Worm (Caenorhabditis elegans): Measurements from ENCODE around the gene clec-232.
"Not testable (repeated sequence)": the region's sequence is repeated elsewhere in the genome, so short reads cannot be mapped to it uniquely, and the experiment has no call there.

clec-232 gene

DNA sequence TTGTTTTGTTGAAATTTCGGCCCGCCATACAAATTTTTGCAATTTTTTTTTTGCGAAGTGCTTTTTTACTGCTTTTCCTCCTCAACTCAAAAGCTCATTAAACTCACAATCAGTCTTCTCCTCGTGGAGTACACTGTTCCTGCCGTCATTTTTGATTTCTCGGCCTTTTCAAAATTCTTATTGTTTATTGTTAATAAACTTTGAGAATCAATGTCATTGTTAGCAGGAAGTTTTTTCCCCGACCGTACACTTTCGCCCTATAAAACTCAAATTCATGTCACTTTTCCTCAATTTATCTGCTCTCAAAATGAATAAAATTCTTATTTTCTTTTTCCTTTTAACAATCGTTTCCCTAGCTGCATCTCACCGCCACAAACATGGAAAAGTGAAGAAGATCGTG, at the start of gene clec-232:
Gene clec-232 (plus strand): TSS at position 301 of the 400 bp plus-strand sequence.
- TF ChIP-seq ahr-1 (tag; optimal IDR thresholded peaks at IDR 0.05) = no peak

DNA sequence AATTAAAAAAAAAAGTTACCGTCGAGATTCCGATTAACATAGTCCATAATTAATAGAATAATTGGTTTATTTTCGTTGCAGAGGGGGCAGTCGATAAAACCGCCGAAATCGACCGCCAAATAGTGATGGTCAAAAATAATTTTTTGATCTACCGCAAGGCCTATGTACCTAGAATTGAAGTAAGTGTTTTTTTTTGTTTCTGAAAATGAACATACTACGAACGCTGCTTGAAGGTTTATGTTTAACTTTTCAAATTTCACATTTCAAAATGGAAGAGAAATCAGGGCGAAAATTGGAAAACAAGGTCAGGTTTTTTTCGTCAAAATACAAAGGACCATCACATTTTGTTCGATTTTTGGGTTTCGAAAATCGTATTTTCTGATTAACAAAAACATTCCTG, 47.6 kb upstream of the clec-232 start, which contains the start of gene pzf-1:
Gene pzf-1 (minus strand): TSS at position 101 of the 400 bp plus-strand sequence.
- TF ChIP-seq unc-86 (tag; optimal IDR thresholded peaks at IDR 0.05) = no peak
- no peak for TF ChIP-seq hlh-13 (GFP tag; optimal IDR thresholded peaks at IDR 0.05)
- no peak for TF ChIP-seq pag-3 (tag; optimal IDR thresholded peaks at IDR 0.05; ENCODE audit: borderline replicate concordance)
- no peak for TF ChIP-seq ceh-30 (tag; optimal IDR thresholded peaks at IDR 0.05)
- TF ChIP-seq hlh-30 (tag; optimal IDR thresholded peaks at IDR 0.05; ENCODE audit: insufficient read depth) = no peak
- TF ChIP-seq ceh-45 (GFP tag; IDR thresholded peaks at IDR 0.05) = no peak
- no peak for TF ChIP-seq pax-1 (tag; optimal IDR thresholded peaks at IDR 0.05)
- TF ChIP-seq nhr-11 (tag; optimal IDR thresholded peaks at IDR 0.05) = no peak
- TF ChIP-seq ceh-9 (tag; optimal IDR thresholded peaks at IDR 0.05) = no peak

DNA sequence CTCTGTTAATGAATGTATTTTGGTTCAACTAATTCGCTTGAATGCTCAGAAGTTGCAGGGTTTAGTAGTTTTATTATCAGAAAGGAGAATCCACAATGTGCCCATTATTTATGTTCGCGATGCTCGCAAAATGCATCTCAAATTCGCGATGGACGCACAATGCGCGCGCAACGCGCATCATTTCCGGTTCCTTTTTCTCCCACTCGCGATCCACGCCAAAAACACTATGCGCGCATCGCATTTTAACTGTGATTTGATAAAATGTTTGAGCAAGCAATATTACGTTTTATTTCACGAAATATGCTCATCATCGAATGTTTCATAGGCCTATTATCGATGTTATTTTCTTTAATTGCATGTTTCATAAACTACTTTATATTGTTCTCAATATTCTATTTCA, 46.1 kb upstream of the clec-232 start, which contains the start of gene srbc-77:
Gene srbc-77 (plus strand): TSS at position 301 of the 400 bp plus-strand sequence.
- TF ChIP-seq sox-2 (GFP tag; IDR thresholded peaks at IDR 0.05); pha-2 (tag; optimal IDR thresholded peaks at IDR 0.05); C38D4.7 (GFP tag; optimal IDR thresholded peaks at IDR 0.05): not testable (repeated sequence)

DNA sequence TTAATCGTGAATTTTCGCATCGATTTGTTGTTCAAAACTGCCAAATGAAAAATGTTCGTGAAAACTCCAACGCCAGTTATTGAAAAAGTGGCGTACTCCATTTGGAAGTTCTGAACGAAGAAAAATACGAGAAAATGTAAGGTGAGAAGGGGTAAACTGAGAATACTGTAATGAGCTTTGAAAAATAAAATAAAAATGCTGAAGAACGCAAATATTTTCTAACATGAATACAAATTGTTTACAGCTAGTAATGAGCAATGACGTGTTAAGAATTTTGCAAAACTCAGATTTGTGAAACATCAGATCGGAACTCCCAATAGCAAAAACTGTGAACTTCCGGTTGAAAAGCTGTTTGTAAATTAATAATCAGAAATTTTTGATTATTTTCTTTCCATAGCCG, 43.6 kb upstream of the clec-232 start, which contains the start of gene srw-26:
Gene srw-26 (minus strand): TSS at position 101 of the 400 bp plus-strand sequence.
- no peak for TF ChIP-seq lin-11 (tag; optimal IDR thresholded peaks at IDR 0.05)
- no peak for TF ChIP-seq ahr-1 (tag; optimal IDR thresholded peaks at IDR 0.05)
- no peak for TF ChIP-seq ceh-9 (tag; optimal IDR thresholded peaks at IDR 0.05)

DNA sequence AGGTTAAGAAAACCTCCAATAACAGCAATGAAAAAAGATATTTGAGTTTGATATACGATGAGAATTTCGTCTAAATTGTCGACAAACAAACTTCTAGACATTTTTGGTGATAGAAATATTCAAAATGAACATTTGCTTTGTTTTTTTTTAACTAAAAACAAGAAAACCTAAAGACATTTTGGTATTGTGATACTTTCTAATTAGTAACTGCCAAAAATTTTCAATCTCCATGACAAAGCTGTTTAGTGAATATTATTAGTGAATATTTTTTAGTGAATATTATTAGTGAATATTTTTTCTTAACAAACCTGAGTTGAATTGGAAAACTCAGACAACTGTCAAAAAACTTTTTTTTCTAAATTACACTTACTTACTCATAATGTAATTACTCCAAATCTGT, 35.7 kb upstream of the clec-232 start, which contains the start of gene srw-55:
Gene srw-55 (minus strand): TSS at position 101 of the 400 bp plus-strand sequence.
- no peak for TF ChIP-seq pax-1 (tag; optimal IDR thresholded peaks at IDR 0.05)

DNA sequence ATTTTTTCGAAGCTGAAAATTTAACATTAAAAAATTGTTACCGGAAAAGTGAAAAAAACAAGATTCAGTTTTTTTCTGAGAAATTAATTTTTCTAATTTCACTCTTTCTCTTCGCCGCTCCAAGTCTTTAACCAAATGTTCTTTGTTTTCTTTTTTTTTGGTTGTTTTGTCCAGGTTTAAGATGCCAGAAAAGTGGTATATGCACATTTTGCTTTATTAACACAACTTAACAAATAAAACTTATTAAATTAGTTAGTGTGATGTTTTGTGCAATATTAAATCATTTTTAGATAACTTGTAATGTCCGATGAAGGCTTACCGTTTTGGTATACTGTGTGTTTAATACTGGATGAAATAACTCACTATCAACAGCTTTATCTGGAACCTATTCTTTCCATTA, 32.8 kb upstream of the clec-232 start, which contains the start of gene srw-53:
Gene srw-53 (plus strand): TSS at position 301 of the 400 bp plus-strand sequence.
- no peak for TF ChIP-seq ttx-3 (tag; optimal IDR thresholded peaks at IDR 0.05)
- TF ChIP-seq K02D7.2 (tag; optimal IDR thresholded peaks at IDR 0.05) = no peak
- no peak for TF ChIP-seq unc-3 (GFP tag; conservative IDR thresholded peaks at IDR 0.05)
- TF ChIP-seq unc-3 (tag; optimal IDR thresholded peaks at IDR 0.05) = no peak
- TF ChIP-seq K09A11.1 (tag; optimal IDR thresholded peaks at IDR 0.05; ENCODE audit: insufficient read depth) = no peak

DNA sequence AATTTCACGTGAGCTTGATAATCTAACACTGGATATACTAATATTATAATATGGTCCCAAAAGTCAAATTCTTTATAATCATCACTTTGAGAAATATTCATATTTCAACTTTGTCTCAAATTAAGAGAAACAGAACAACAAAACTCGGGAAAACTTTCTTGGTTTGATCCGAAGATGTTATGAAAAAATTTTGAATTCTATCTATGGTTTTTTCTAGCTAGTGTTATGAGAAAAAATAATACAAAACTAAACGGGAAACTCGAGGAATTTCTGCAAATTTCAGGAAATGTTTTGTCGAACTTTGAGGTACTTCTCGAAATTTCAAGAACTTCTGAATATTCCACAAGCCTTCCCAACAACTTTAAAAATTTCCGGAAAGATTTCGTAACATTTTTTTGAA, 25.0 kb upstream of the clec-232 start, which contains the start of gene srw-59:
Gene srw-59 (minus strand): TSS at position 101 of the 400 bp plus-strand sequence.
- TF ChIP-seq hlh-15 (tag; optimal IDR thresholded peaks at IDR 0.05) (no peak), ama-1 (optimal IDR thresholded peaks at IDR 0.05) (no peak), hlh-8 (tag; optimal IDR thresholded peaks at IDR 0.05) (no peak), ceh-6 (GFP tag; optimal IDR thresholded peaks at IDR 0.05) (no peak), hlh-30 (tag; optimal IDR thresholded peaks at IDR 0.05; ENCODE audit: insufficient read depth) (no peak), ceh-48 (tag; optimal IDR thresholded peaks at IDR 0.05) (no peak), Y22D7AL.16 (tag; optimal IDR thresholded peaks at IDR 0.05) (no peak), ceh-9 (tag; optimal IDR thresholded peaks at IDR 0.05) (no peak), fkh-6 (tag; optimal IDR thresholded peaks at IDR 0.05) (no peak), ceh-22 (tag; optimal IDR thresholded peaks at IDR 0.05) (no peak), pqm-1 (tag; optimal IDR thresholded peaks at IDR 0.05) (no peak), eyg-1 (tag; optimal IDR thresholded peaks at IDR 0.05) (no peak), unc-86 (tag; optimal IDR thresholded peaks at IDR 0.05) (no peak)

All from whole organism, late embryonic.